ENCODE assay signal across 5 fruit fly cellular contexts in the genomic region with DNA sequence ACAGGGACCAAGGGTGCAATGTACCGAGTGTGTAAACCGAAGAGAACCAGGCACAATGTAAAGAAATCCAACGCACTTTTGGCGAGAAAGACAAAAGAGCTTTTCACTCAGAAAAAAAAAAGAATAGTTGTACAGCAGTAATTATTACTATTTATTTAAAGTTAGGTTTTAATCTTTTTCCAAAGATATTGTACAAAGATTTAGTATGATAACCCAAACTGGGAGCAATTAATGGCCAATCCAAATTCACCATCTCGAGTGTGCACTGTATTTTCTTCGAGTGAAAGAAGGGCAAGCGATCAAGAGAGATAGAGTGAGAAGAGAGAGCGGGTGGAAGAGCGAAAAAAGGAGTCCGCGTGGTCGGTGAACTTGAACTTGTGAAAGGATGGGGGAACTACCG.
A peak's percentile ranks its signal among the peaks of the same experiment; 100 is the strongest.
TF ChIP-seq lines count a peak whose summit lies in the region.

No protein-coding gene starts in this region.

- no peak for TF ChIP-seq CTCF in whole organism, embryonic (GFP tag; optimal IDR thresholded peaks at IDR 0.05; lab: Kevin White, UChicago)

TF ChIP-seq in whole organism, adult, 20 proteins besides CTCF, POLR2A, EP300 and RAD21:
- TF ChIP-seq CG1620 (GFP tag; optimal IDR thresholded peaks at IDR 0.05; lab: Kevin White, UChicago) (no peak), bab1 (GFP tag; optimal IDR thresholded peaks at IDR 0.05; lab: Kevin White, UChicago) (peak; percentile 75), cic (GFP tag; optimal IDR thresholded peaks at IDR 0.05; lab: Kevin White, UChicago) (no peak)

TF ChIP-seq in whole organism, embryonic, 481 proteins besides CTCF, POLR2A, EP300 and RAD21 (continues in another document):
- no peak for TF ChIP-seq jumu (GFP tag; optimal IDR thresholded peaks at IDR 0.05; lab: Kevin White, UChicago)
- TF ChIP-seq dm (GFP tag; optimal IDR thresholded peaks at IDR 0.05; lab: Kevin White, UChicago): no peak
- TF ChIP-seq Hr51 (GFP tag; optimal IDR thresholded peaks at IDR 0.05; lab: Kevin White, UChicago): no peak
- no peak for TF ChIP-seq seq (GFP tag; IDR thresholded peaks at IDR 0.05; lab: Robert Waterston, UW)
- TF ChIP-seq CG17912 (GFP tag; optimal IDR thresholded peaks at IDR 0.05; lab: Kevin White, UChicago): no peak
- peak; percentile 74 for TF ChIP-seq Med (GFP tag; lab: Kevin White, UChicago)
- no peak for TF ChIP-seq hth (optimal IDR thresholded peaks at IDR 0.05; lab: Kevin White, UChicago)
- no peak for TF ChIP-seq bcd (GFP tag; optimal IDR thresholded peaks at IDR 0.05; lab: Kevin White, UChicago)
- TF ChIP-seq CG3281 (GFP tag; optimal IDR thresholded peaks at IDR 0.05; lab: Kevin White, UChicago): no peak
- TF ChIP-seq eyg (GFP tag; optimal IDR thresholded peaks at IDR 0.05; lab: Kevin White, UChicago): no peak
- no peak for TF ChIP-seq CG15514 (GFP tag; optimal IDR thresholded peaks at IDR 0.05; lab: Kevin White, UChicago)
- no peak for TF ChIP-seq Dip2 (GFP tag; IDR thresholded peaks at IDR 0.05; lab: Robert Waterston, UW)
- no peak for TF ChIP-seq hbn (GFP tag; IDR thresholded peaks at IDR 0.05; lab: Robert Waterston, UW; ENCODE audit: partially characterized antibody)
- TF ChIP-seq sens-2 (GFP tag; IDR thresholded peaks at IDR 0.05; lab: Robert Waterston, UW): no peak
- TF ChIP-seq al (GFP tag; IDR thresholded peaks at IDR 0.05; lab: Robert Waterston, UW): no peak
- no peak for TF ChIP-seq Asciz (GFP tag; optimal IDR thresholded peaks at IDR 0.05; lab: Kevin White, UChicago)
- TF ChIP-seq D19A (tag; optimal IDR thresholded peaks at IDR 0.05; lab: Kevin White, UChicago): no peak
- TF ChIP-seq E2f1 (GFP tag; IDR thresholded peaks at IDR 0.05; lab: Robert Waterston, UW): no peak
- TF ChIP-seq CG17359 (tag; optimal IDR thresholded peaks at IDR 0.05; lab: Kevin White, UChicago): no peak
- TF ChIP-seq corto (GFP tag; optimal IDR thresholded peaks at IDR 0.05; lab: Kevin White, UChicago): peak; percentile 86
- no peak for TF ChIP-seq CG13287 (GFP tag; IDR thresholded peaks at IDR 0.05; lab: Robert Waterston, UW; ENCODE audit: partially characterized antibody)
- no peak for TF ChIP-seq CG14441 (GFP tag; IDR thresholded peaks at IDR 0.05; lab: Robert Waterston, UW)

TF ChIP-seq in whole organism, prepupa, 60 proteins besides CTCF, POLR2A, EP300 and RAD21 (continues in another document):
- TF ChIP-seq vri (GFP tag; optimal IDR thresholded peaks at IDR 0.05; lab: Kevin White, UChicago) (peak; percentile 86), CG9139 (GFP tag; optimal IDR thresholded peaks at IDR 0.05; lab: Kevin White, UChicago) (peak; percentile 80), CG1621 (tag; optimal IDR thresholded peaks at IDR 0.05; lab: Kevin White, UChicago) (peak; percentile 92), CG15336 (GFP tag; IDR thresholded peaks at IDR 0.05; lab: Robert Waterston, UW) (peak; percentile 55), Eip78C (GFP tag; lab: Kevin White, UChicago) (peak; percentile 99), Met (GFP tag; optimal IDR thresholded peaks at IDR 0.05; lab: Kevin White, UChicago) (peak; percentile 97), fd85E (GFP tag; optimal IDR thresholded peaks at IDR 0.05; lab: Kevin White, UChicago) (peak; percentile 58), CG16779 (tag; optimal IDR thresholded peaks at IDR 0.05; lab: Kevin White, UChicago) (peak; percentile 58), fd59A (GFP tag; optimal IDR thresholded peaks at IDR 0.05; lab: Kevin White, UChicago) (peak; percentile 92), Sox14 (GFP tag; optimal IDR thresholded peaks at IDR 0.05; lab: Kevin White, UChicago) (peak; percentile 95), esn (GFP tag; optimal IDR thresholded peaks at IDR 0.05; lab: Kevin White, UChicago) (peak; percentile 97), Blimp-1 (GFP tag; optimal IDR thresholded peaks at IDR 0.05; lab: Kevin White, UChicago) (peak; percentile 86), CG11902 (GFP tag; optimal IDR thresholded peaks at IDR 0.05; lab: Kevin White, UChicago) (peak; percentile 92), CG7368 (GFP tag; optimal IDR thresholded peaks at IDR 0.05; lab: Kevin White, UChicago) (peak; percentile 93), dac (GFP tag; optimal IDR thresholded peaks at IDR 0.05; lab: Kevin White, UChicago) (peak; percentile 36), Sox15 (GFP tag; optimal IDR thresholded peaks at IDR 0.05; lab: Kevin White, UChicago) (peak; percentile 92), Hr39 (GFP tag; optimal IDR thresholded peaks at IDR 0.05; lab: Kevin White, UChicago) (peak; percentile 96), ss (GFP tag; optimal IDR thresholded peaks at IDR 0.05; lab: Kevin White, UChicago) (peak; percentile 88 to 94), CG8119 (GFP tag; IDR thresholded peaks at IDR 0.05; lab: Robert Waterston, UW) (peak; percentile 58), CG6808 (GFP tag; optimal IDR thresholded peaks at IDR 0.05; lab: Kevin White, UChicago) (peak; percentile 87), pdm3 (GFP tag; optimal IDR thresholded peaks at IDR 0.05; lab: Kevin White, UChicago) (peak; percentile 96), CG10669 (GFP tag; optimal IDR thresholded peaks at IDR 0.05; lab: Kevin White, UChicago) (peak; percentile 95)

TF ChIP-seq in whole organism, pupa, 21 proteins besides CTCF, POLR2A, EP300 and RAD21:
- TF ChIP-seq CG9948 (tag; optimal IDR thresholded peaks at IDR 0.05; lab: Kevin White, UChicago) (peak; percentile 93), Pif1A (GFP tag; optimal IDR thresholded peaks at IDR 0.05; lab: Kevin White, UChicago) (peak; percentile 94), CG14655 (GFP tag; optimal IDR thresholded peaks at IDR 0.05; lab: Kevin White, UChicago) (peak; percentile 70), CG34367 (tag; optimal IDR thresholded peaks at IDR 0.05; lab: Kevin White, UChicago) (peak; percentile 95), CG32121 (GFP tag; IDR thresholded peaks at IDR 0.05; lab: Robert Waterston, UW) (peak; percentile 25; the same call in 1 of the 2 replicates), CG17806 (tag; optimal IDR thresholded peaks at IDR 0.05; lab: Kevin White, UChicago) (peak; percentile 95), rn (GFP tag; IDR thresholded peaks at IDR 0.05; lab: Robert Waterston, UW) (peak; percentile 74), gl (tag; optimal IDR thresholded peaks at IDR 0.05; lab: Kevin White, UChicago) (peak; percentile 74), CG8301 (tag; optimal IDR thresholded peaks at IDR 0.05; lab: Kevin White, UChicago) (peak; percentile 68), Ets98B (GFP tag; IDR thresholded peaks at IDR 0.05; lab: Robert Waterston, UW) (peak; percentile 62), CG4496 (GFP tag; IDR thresholded peaks at IDR 0.05; lab: Robert Waterston, UW) (peak; percentile 88), CG15710 (tag; optimal IDR thresholded peaks at IDR 0.05; lab: Kevin White, UChicago) (peak; percentile 94), Pif1B (GFP tag; optimal IDR thresholded peaks at IDR 0.05; lab: Kevin White, UChicago) (peak; percentile 94), CG8159 (tag; optimal IDR thresholded peaks at IDR 0.05; lab: Kevin White, UChicago) (peak; percentile 94), EcR (GFP tag; optimal IDR thresholded peaks at IDR 0.05; lab: Kevin White, UChicago) (peak; percentile 99), D1 (tag; optimal IDR thresholded peaks at IDR 0.05; lab: Kevin White, UChicago) (peak; percentile 66), CG12605 (GFP tag; IDR thresholded peaks at IDR 0.05; lab: Robert Waterston, UW) (peak; percentile 74), CG10348 (GFP tag; IDR thresholded peaks at IDR 0.05; lab: Robert Waterston, UW) (no peak), Snoo (tag; optimal IDR thresholded peaks at IDR 0.05; lab: Kevin White, UChicago) (peak; percentile 90), fd96Ca (GFP tag; IDR thresholded peaks at IDR 0.05; lab: Robert Waterston, UW) (peak; percentile 79), CG13204 (GFP tag; optimal IDR thresholded peaks at IDR 0.05; lab: Kevin White, UChicago) (peak; percentile 68)

TF ChIP-seq in whole organism, wandering third instar larva, 38 proteins besides CTCF, POLR2A, EP300 and RAD21 (continues in another document):
- peak; percentile 84 for TF ChIP-seq Hnf4 (GFP tag; optimal IDR thresholded peaks at IDR 0.05; lab: Kevin White, UChicago)
- peak; percentile 88 for TF ChIP-seq tai (GFP tag; optimal IDR thresholded peaks at IDR 0.05; lab: Kevin White, UChicago)
- TF ChIP-seq Hr83 (GFP tag; optimal IDR thresholded peaks at IDR 0.05; lab: Kevin White, UChicago; ENCODE audit: poor library complexity, severe bottlenecking): no peak
- no peak for TF ChIP-seq Abd-B (GFP tag; optimal IDR thresholded peaks at IDR 0.05; lab: Kevin White, UChicago)
- TF ChIP-seq GATAd (GFP tag; optimal IDR thresholded peaks at IDR 0.05; lab: Kevin White, UChicago): peak; percentile 47
- peak; percentile 93 for TF ChIP-seq ey (GFP tag; optimal IDR thresholded peaks at IDR 0.05; lab: Kevin White, UChicago)
- TF ChIP-seq fru (GFP tag; optimal IDR thresholded peaks at IDR 0.05; lab: Kevin White, UChicago): peak; percentile 97
- TF ChIP-seq Vsx2 (GFP tag; optimal IDR thresholded peaks at IDR 0.05; lab: Kevin White, UChicago; ENCODE audit: partially characterized antibody): no peak
- no peak for TF ChIP-seq sv (GFP tag; optimal IDR thresholded peaks at IDR 0.05; lab: Kevin White, UChicago)
- TF ChIP-seq dl (GFP tag; optimal IDR thresholded peaks at IDR 0.05; lab: Kevin White, UChicago; ENCODE audit: insufficient read depth in 1 of 2, partially characterized antibody in 2 of 2): no peak
- TF ChIP-seq pan (optimal IDR thresholded peaks at IDR 0.05; lab: Kevin White, UChicago): no peak
- peak; percentile 38 for TF ChIP-seq dsf (GFP tag; optimal IDR thresholded peaks at IDR 0.05; lab: Kevin White, UChicago; ENCODE audit: borderline replicate concordance)
- no peak for TF ChIP-seq N (GFP tag; optimal IDR thresholded peaks at IDR 0.05; lab: Kevin White, UChicago)
- TF ChIP-seq rgr (GFP tag; optimal IDR thresholded peaks at IDR 0.05; lab: Kevin White, UChicago): peak; percentile 90
- TF ChIP-seq CG32264 (GFP tag; optimal IDR thresholded peaks at IDR 0.05; lab: Kevin White, UChicago): peak; percentile 81
- peak; percentile 94 for TF ChIP-seq HLH106 (tag; optimal IDR thresholded peaks at IDR 0.05; lab: Kevin White, UChicago)
- no peak for TF ChIP-seq Myc (optimal IDR thresholded peaks at IDR 0.05; lab: Kevin White, UChicago)
- TF ChIP-seq Dfd (GFP tag; optimal IDR thresholded peaks at IDR 0.05; lab: Kevin White, UChicago): no peak
- TF ChIP-seq br (GFP tag; optimal IDR thresholded peaks at IDR 0.05; lab: Kevin White, UChicago): peak; percentile 92
- peak; percentile 70 for TF ChIP-seq Jra (GFP tag; optimal IDR thresholded peaks at IDR 0.05; lab: Kevin White, UChicago)
- peak; percentile 35 to 96 for TF ChIP-seq foxo (GFP tag; optimal IDR thresholded peaks at IDR 0.05; lab: Kevin White, UChicago)
- no peak for TF ChIP-seq usp (GFP tag; optimal IDR thresholded peaks at IDR 0.05; lab: Kevin White, UChicago)
- TF ChIP-seq Dif (GFP tag; optimal IDR thresholded peaks at IDR 0.05; lab: Kevin White, UChicago; ENCODE audit: partially characterized antibody): no peak
- peak; percentile 24 for TF ChIP-seq Mio (GFP tag; optimal IDR thresholded peaks at IDR 0.05; lab: Kevin White, UChicago)
- TF ChIP-seq sage (GFP tag; optimal IDR thresholded peaks at IDR 0.05; lab: Kevin White, UChicago): peak; percentile 89
- no peak for TF ChIP-seq jim (GFP tag; optimal IDR thresholded peaks at IDR 0.05; lab: Kevin White, UChicago)
- no peak for TF ChIP-seq lola (GFP tag; optimal IDR thresholded peaks at IDR 0.05; lab: Kevin White, UChicago)
